Fruit fly (Drosophila melanogaster): ENCODE results near the gene CG42237.

The CG42237 gene

dm6 chrX:13094085-13094764 is 20.7 kb upstream of the CG42237 start, which contains the start of gene CG2200 (continued):
- peak; percentile 61 for TF ChIP-seq OdsH (GFP tag; optimal IDR thresholded peaks at IDR 0.05)
- no peak for TF ChIP-seq usp (GFP tag; optimal IDR thresholded peaks at IDR 0.05)
- no peak for TF ChIP-seq Dfd (GFP tag; optimal IDR thresholded peaks at IDR 0.05)
- TF ChIP-seq Mio (GFP tag; optimal IDR thresholded peaks at IDR 0.05), result no peak
- no peak for TF ChIP-seq jim (GFP tag; optimal IDR thresholded peaks at IDR 0.05)
- TF ChIP-seq pan (optimal IDR thresholded peaks at IDR 0.05), result no peak

- TF ChIP-seq CG32264 (GFP tag; optimal IDR thresholded peaks at IDR 0.05), result peak; percentile 40
- no peak for TF ChIP-seq dsf (GFP tag; optimal IDR thresholded peaks at IDR 0.05; ENCODE audit: borderline replicate concordance)
- TF ChIP-seq Dif (GFP tag; optimal IDR thresholded peaks at IDR 0.05; ENCODE audit: partially characterized antibody), result no peak
- no peak for TF ChIP-seq N (GFP tag; optimal IDR thresholded peaks at IDR 0.05)
- TF ChIP-seq h (GFP tag; optimal IDR thresholded peaks at IDR 0.05), result peak; percentile 80
- TF ChIP-seq ey (GFP tag; optimal IDR thresholded peaks at IDR 0.05), result peak; percentile 52
- peak; percentile 66 for TF ChIP-seq fru (GFP tag; optimal IDR thresholded peaks at IDR 0.05)
- peak; percentile 78 for TF ChIP-seq dmrt93B (GFP tag; optimal IDR thresholded peaks at IDR 0.05)
- peak; percentile 81 for TF ChIP-seq psq (GFP tag; optimal IDR thresholded peaks at IDR 0.05)
- peak; percentile 85 for TF ChIP-seq Sp1 (GFP tag; optimal IDR thresholded peaks at IDR 0.05)
- peak; percentile 82 for TF ChIP-seq OdsH (GFP tag; optimal IDR thresholded peaks at IDR 0.05)
- TF ChIP-seq Dfd (GFP tag; optimal IDR thresholded peaks at IDR 0.05), result no peak
- peak in 1 of 2 experiments; percentile 92 for TF ChIP-seq foxo (GFP tag; optimal IDR thresholded peaks at IDR 0.05)
- peak; percentile 93 for TF ChIP-seq HLH106 (tag; optimal IDR thresholded peaks at IDR 0.05)
- TF ChIP-seq br (GFP tag; optimal IDR thresholded peaks at IDR 0.05), result peak; percentile 60
- peak; percentile 68 for TF ChIP-seq Hnf4 (GFP tag; optimal IDR thresholded peaks at IDR 0.05)
- TF ChIP-seq Jra (GFP tag; optimal IDR thresholded peaks at IDR 0.05), result peak; percentile 9
- TF ChIP-seq sage (GFP tag; optimal IDR thresholded peaks at IDR 0.05), result peak; percentile 38
- TF ChIP-seq Vsx2 (GFP tag; optimal IDR thresholded peaks at IDR 0.05; ENCODE audit: partially characterized antibody), result no peak
- TF ChIP-seq CG9705 (GFP tag; optimal IDR thresholded peaks at IDR 0.05), result peak; percentile 75
- peak; percentile 59 for TF ChIP-seq Hr83 (GFP tag; optimal IDR thresholded peaks at IDR 0.05; ENCODE audit: poor library complexity, severe bottlenecking)
- TF ChIP-seq brk (GFP tag; optimal IDR thresholded peaks at IDR 0.05), result peak; percentile 14
- TF ChIP-seq Mio (GFP tag; optimal IDR thresholded peaks at IDR 0.05), result no peak
- peak; percentile 90 for TF ChIP-seq rgr (GFP tag; optimal IDR thresholded peaks at IDR 0.05)
- peak; percentile 12 for TF ChIP-seq sv (GFP tag; optimal IDR thresholded peaks at IDR 0.05)
- no peak for TF ChIP-seq Rel (GFP tag; optimal IDR thresholded peaks at IDR 0.05)
- TF ChIP-seq Rel (tag; optimal IDR thresholded peaks at IDR 0.05), result peak; percentile 67
Measured at dm6 chrX:13099919-13100318, 15.0 kb upstream of the CG42237 start.

dm6 chrX:13101817-13102216 is 13.1 kb upstream of the CG42237 start:
- TF ChIP-seq Hnf4 (GFP tag; optimal IDR thresholded peaks at IDR 0.05) (no peak), h (GFP tag; optimal IDR thresholded peaks at IDR 0.05) (peak; percentile 27)

- no peak for TF ChIP-seq Rel (GFP tag; optimal IDR thresholded peaks at IDR 0.05)
- no peak for TF ChIP-seq Rel (tag; optimal IDR thresholded peaks at IDR 0.05)
- TF ChIP-seq br (GFP tag; optimal IDR thresholded peaks at IDR 0.05), result no peak
- TF ChIP-seq Hr78 (GFP tag; optimal IDR thresholded peaks at IDR 0.05), result no peak
- TF ChIP-seq woc (GFP tag; optimal IDR thresholded peaks at IDR 0.05), result no peak
- no peak for TF ChIP-seq CG32264 (GFP tag; optimal IDR thresholded peaks at IDR 0.05)
- TF ChIP-seq tai (GFP tag; optimal IDR thresholded peaks at IDR 0.05), result no peak
- TF ChIP-seq Hr83 (GFP tag; optimal IDR thresholded peaks at IDR 0.05; ENCODE audit: poor library complexity, severe bottlenecking), result no peak
- TF ChIP-seq CrebA (GFP tag; optimal IDR thresholded peaks at IDR 0.05; ENCODE audit: borderline replicate concordance), result no peak
- no peak for TF ChIP-seq GATAd (GFP tag; optimal IDR thresholded peaks at IDR 0.05)
- TF ChIP-seq Myc (optimal IDR thresholded peaks at IDR 0.05), result no peak
- no peak for TF ChIP-seq dl (GFP tag; optimal IDR thresholded peaks at IDR 0.05; ENCODE audit: insufficient read depth in 1 of 2, partially characterized antibody in 2 of 2)
- TF ChIP-seq Jra (GFP tag; optimal IDR thresholded peaks at IDR 0.05), result no peak
- no peak for TF ChIP-seq Abd-B (GFP tag; optimal IDR thresholded peaks at IDR 0.05)
- TF ChIP-seq dsf (GFP tag; optimal IDR thresholded peaks at IDR 0.05; ENCODE audit: borderline replicate concordance), result no peak
Measured at dm6 chrX:13104571-13104970, 10.4 kb upstream of the CG42237 start.

Measured in whole organism, wandering third instar larva.